Fruit fly (Drosophila melanogaster) whole organism, pupa: ENCODE measurements around the gene Coq6.
A peak's percentile ranks its signal among the peaks of the same experiment; 100 is the strongest.

Experiments used
- CG10348 ChIP-seq: fragments of 200-800 bp; sonication (Bioruptor generic); IDR thresholded peaks from 2 replicates; pipeline ENCODE4 v1.3.6; 2022; ENCODE audit warnings: missing biosample characterization, missing genetic modification characterization
- CG12605 ChIP-seq: fragments of 200-800 bp; sonication (Bioruptor generic); IDR thresholded peaks from 2 replicates; pipeline ENCODE4 v1.3.6; 2022; ENCODE audit warnings: missing biosample characterization, missing genetic modification characterization
- CG13204 ChIP-seq: fragments of 200-800 bp; sonication (Bioruptor generic); optimal IDR thresholded peaks from 2 replicates; lab custom pipeline; 2018; ENCODE audit warnings: missing biosample characterization, mild to moderate bottlenecking, missing genetic modification characterization, moderate library complexity
- CG14655 ChIP-seq: fragments of 200-800 bp; sonication (Bioruptor generic); optimal IDR thresholded peaks from 3 replicates; lab custom pipeline; 2017; ENCODE audit warnings: mild to moderate bottlenecking, missing biosample characterization, missing genetic modification reagents, missing genetic modification characterization
- CG15710 ChIP-seq: fragments of 200-800 bp; sonication (Bioruptor generic); optimal IDR thresholded peaks from 2 replicates; lab custom pipeline; 2018; ENCODE audit warnings: missing biosample characterization, mild to moderate bottlenecking, missing genetic modification characterization, moderate library complexity
- CG17806 ChIP-seq: fragments of 200-800 bp; sonication (Bioruptor generic); optimal IDR thresholded peaks from 2 replicates; lab custom pipeline; 2018; ENCODE audit warnings: missing biosample characterization, mild to moderate bottlenecking, missing genetic modification characterization, moderate library complexity
- CG32121 ChIP-seq: fragments of 200-800 bp; sonication (Bioruptor generic); IDR thresholded peaks from 2 replicates; pipeline ENCODE4 v1.3.6; 2022; ENCODE audit warnings: missing biosample characterization, missing genetic modification characterization
- CG34367 ChIP-seq: fragments of 200-800 bp; sonication (Bioruptor generic); optimal IDR thresholded peaks from 2 replicates; lab custom pipeline; 2018; ENCODE audit warnings: missing biosample characterization, mild to moderate bottlenecking, missing genetic modification characterization
- CG4496 ChIP-seq: fragments of 200-800 bp; sonication (Bioruptor generic); IDR thresholded peaks from 3 replicates; pipeline ENCODE4 v1.3.6; 2022; ENCODE audit warnings: missing biosample characterization, missing genetic modification characterization
- CG8159 ChIP-seq: fragments of 200-800 bp; sonication (Bioruptor generic); optimal IDR thresholded peaks from 3 replicates; lab custom pipeline; 2018; ENCODE audit warnings: missing biosample characterization, mild to moderate bottlenecking, missing genetic modification characterization, moderate library complexity
- CG8301 ChIP-seq: fragments of 200-800 bp; sonication (Bioruptor generic); optimal IDR thresholded peaks from 2 replicates; lab custom pipeline; 2018; ENCODE audit warnings: missing biosample characterization, mild to moderate bottlenecking, missing genetic modification characterization
- CG9948 ChIP-seq: fragments of 200-800 bp; sonication (Bioruptor generic); optimal IDR thresholded peaks from 2 replicates; lab custom pipeline; 2018; ENCODE audit warnings: missing biosample characterization, mild to moderate bottlenecking, missing genetic modification characterization, moderate library complexity
- D1 ChIP-seq: fragments of 200-800 bp; sonication (Bioruptor generic); optimal IDR thresholded peaks from 2 replicates; lab custom pipeline; 2018; ENCODE audit warnings: missing biosample characterization, mild to moderate bottlenecking, missing genetic modification characterization, moderate library complexity
- EcR ChIP-seq: fragments of 200-800 bp; sonication (Bioruptor generic); optimal IDR thresholded peaks from 3 replicates; lab custom pipeline; 2019; ENCODE audit warnings: missing biosample characterization, missing genetic modification characterization, mild to moderate bottlenecking, moderate library complexity, missing genetic modification reagents
- Ets98B ChIP-seq: fragments of 200-800 bp; sonication (Bioruptor generic); IDR thresholded peaks from 2 replicates; pipeline ENCODE4 v1.3.6; 2022; ENCODE audit warnings: missing biosample characterization, missing genetic modification characterization
- Pif1A ChIP-seq: fragments of 200-800 bp; sonication (Bioruptor generic); optimal IDR thresholded peaks from 3 replicates; lab custom pipeline; 2016; ENCODE audit warnings: missing biosample characterization, missing genetic modification characterization
- Pif1B ChIP-seq: fragments of 200-800 bp; sonication (Bioruptor generic); optimal IDR thresholded peaks from 3 replicates; lab custom pipeline; 2016; ENCODE audit warnings: missing biosample characterization, missing genetic modification characterization
- Snoo ChIP-seq: fragments of 200-800 bp; sonication (Bioruptor generic); optimal IDR thresholded peaks from 3 replicates; lab custom pipeline; 2017; ENCODE audit warnings: missing biosample characterization, mild to moderate bottlenecking, missing genetic modification characterization, inconsistent platforms
- fd96Ca ChIP-seq: fragments of 200-800 bp; sonication (Bioruptor generic); IDR thresholded peaks from 3 replicates; pipeline ENCODE4 v1.3.6; 2022; ENCODE audit warnings: missing biosample characterization, missing genetic modification characterization
- gl ChIP-seq: fragments of 200-800 bp; sonication (Bioruptor generic); optimal IDR thresholded peaks from 2 replicates; lab custom pipeline; 2018; ENCODE audit warnings: missing biosample characterization, mild to moderate bottlenecking, missing genetic modification characterization
- rn ChIP-seq: fragments of 200-800 bp; sonication (Bioruptor generic); IDR thresholded peaks from 2 replicates; pipeline ENCODE4 v1.3.6; 2022; ENCODE audit warnings: missing biosample characterization, missing genetic modification characterization

The Coq6 gene

dm6 chr2L:5526738-5527137 is 5.3 kb downstream of the Coq6 start, which contains the start of gene Cox11:
TSS of gene Cox11 (plus strand) at chr2L:5526957.
- TF ChIP-seq CG4496 (GFP tag; lab: Robert Waterston, UW) = no peak
- no peak for TF ChIP-seq rn (GFP tag; lab: Robert Waterston, UW)
- no peak for TF ChIP-seq D1 (tag; lab: Kevin White, UChicago)
- no peak for TF ChIP-seq CG10348 (GFP tag; lab: Robert Waterston, UW)
- TF ChIP-seq CG8301 = no peak
- no peak for TF ChIP-seq CG8159
- TF ChIP-seq CG17806 (tag; lab: Kevin White, UChicago) = no peak
- TF ChIP-seq EcR (GFP tag; lab: Kevin White, UChicago) = no peak
- TF ChIP-seq Ets98B (GFP tag; lab: Robert Waterston, UW) = no peak
- TF ChIP-seq fd96Ca (GFP tag; lab: Robert Waterston, UW) = no peak
- TF ChIP-seq CG13204 (GFP tag; lab: Kevin White, UChicago) = no peak
- TF ChIP-seq gl = no peak
- TF ChIP-seq CG12605 = no peak
- TF ChIP-seq CG32121 = no peak
- no peak for TF ChIP-seq CG14655 (GFP tag; lab: Kevin White, UChicago)
- TF ChIP-seq Pif1A (GFP tag; lab: Kevin White, UChicago) = no peak

dm6 chr2L:5525723-5526122 is 6.3 kb downstream of the Coq6 start, which contains the start of gene Cap-D3:
TSS of gene Cap-D3 (plus strand) at chr2L:5525905.
- TF ChIP-seq Pif1B = no peak
- TF ChIP-seq CG32121 = no peak
- no peak for TF ChIP-seq CG17806 (tag; lab: Kevin White, UChicago)
- no peak for TF ChIP-seq CG34367 (tag; lab: Kevin White, UChicago)
- TF ChIP-seq CG8301 = no peak
- TF ChIP-seq D1 (tag; lab: Kevin White, UChicago) = no peak
- TF ChIP-seq CG10348 (GFP tag; lab: Robert Waterston, UW) = no peak
- TF ChIP-seq CG12605 = no peak
- no peak for TF ChIP-seq Ets98B (GFP tag; lab: Robert Waterston, UW)
- TF ChIP-seq CG13204 (GFP tag; lab: Kevin White, UChicago) = no peak
- TF ChIP-seq EcR (GFP tag; lab: Kevin White, UChicago) = no peak
- no peak for TF ChIP-seq rn (GFP tag; lab: Robert Waterston, UW)
- no peak for TF ChIP-seq CG15710 (tag; lab: Kevin White, UChicago)
- no peak for TF ChIP-seq fd96Ca (GFP tag; lab: Robert Waterston, UW)
- no peak for TF ChIP-seq CG4496 (GFP tag; lab: Robert Waterston, UW)
- TF ChIP-seq CG9948 (tag; lab: Kevin White, UChicago) = no peak
- TF ChIP-seq gl = no peak
- TF ChIP-seq Pif1A (GFP tag; lab: Kevin White, UChicago) = no peak
- TF ChIP-seq, all 21 proteins: peak for 0

- no peak for TF ChIP-seq CG10348 (GFP tag; lab: Robert Waterston, UW)
- peak; percentile 38; the same call in 1 of the 2 replicates for TF ChIP-seq Ets98B (GFP tag; lab: Robert Waterston, UW)
- no peak for TF ChIP-seq CG8159
- TF ChIP-seq CG34367 (tag; lab: Kevin White, UChicago) = peak; percentile 64
- no peak for TF ChIP-seq CG4496 (GFP tag; lab: Robert Waterston, UW)
- peak; percentile 72 for TF ChIP-seq Snoo (tag; lab: Kevin White, UChicago)
- TF ChIP-seq rn (GFP tag; lab: Robert Waterston, UW) = no peak
- TF ChIP-seq CG12605 = 0 out of 2 replicates have a peak, but pooled peaks have one; percentile 23
- peak; percentile 72 for TF ChIP-seq CG9948 (tag; lab: Kevin White, UChicago)
- TF ChIP-seq gl = no peak
- no peak for TF ChIP-seq Pif1A (GFP tag; lab: Kevin White, UChicago)
- peak; percentile 72 for TF ChIP-seq CG17806 (tag; lab: Kevin White, UChicago)
- no peak for TF ChIP-seq EcR (GFP tag; lab: Kevin White, UChicago)
- TF ChIP-seq CG32121 = peak; percentile 58; the same call in 1 of the 2 replicates
- no peak for TF ChIP-seq D1 (tag; lab: Kevin White, UChicago)
- TF ChIP-seq CG8301 = no peak
- TF ChIP-seq CG13204 (GFP tag; lab: Kevin White, UChicago) = no peak
- no peak for TF ChIP-seq CG14655 (GFP tag; lab: Kevin White, UChicago)
- peak; percentile 65 for TF ChIP-seq CG15710 (tag; lab: Kevin White, UChicago)
- no peak for TF ChIP-seq fd96Ca (GFP tag; lab: Robert Waterston, UW)
- TF ChIP-seq Pif1B = no peak
Measured at dm6 chr2L:5523848-5524473, 8.1 kb downstream of the Coq6 start, which contains the start of the genes Vps52 and Elp4. TSS of gene Vps52 (minus strand) at chr2L:5523898. TSS of gene Elp4 (plus strand) at chr2L:5524139.

dm6 chr2L:5520757-5521156 is 11.3 kb downstream of the Coq6 start:
- TF ChIP-seq Snoo (tag; lab: Kevin White, UChicago) = no peak
- TF ChIP-seq fd96Ca (GFP tag; lab: Robert Waterston, UW) = peak; percentile 51; the same call in 1 of the 3 replicates

dm6 chr2L:5519846-5520384 is 12.1 kb downstream of the Coq6 start, which contains the start of the genes CG7382 and cl:
TSS of gene CG7382 (minus strand) at chr2L:5519896.
TSS of gene cl (plus strand) at chr2L:5520135.
- TF ChIP-seq CG8301 = no peak
- TF ChIP-seq gl = no peak
- no peak for TF ChIP-seq CG14655 (GFP tag; lab: Kevin White, UChicago)
- TF ChIP-seq CG12605 = no peak
- TF ChIP-seq CG13204 (GFP tag; lab: Kevin White, UChicago) = no peak
- TF ChIP-seq rn (GFP tag; lab: Robert Waterston, UW) = no peak
- no peak for TF ChIP-seq Pif1A (GFP tag; lab: Kevin White, UChicago)
- TF ChIP-seq EcR (GFP tag; lab: Kevin White, UChicago) = peak; percentile 75
- no peak for TF ChIP-seq Pif1B
- TF ChIP-seq Ets98B (GFP tag; lab: Robert Waterston, UW) = no peak
- no peak for TF ChIP-seq CG34367 (tag; lab: Kevin White, UChicago)
- peak; percentile 31 for TF ChIP-seq CG15710 (tag; lab: Kevin White, UChicago)
- TF ChIP-seq CG9948 (tag; lab: Kevin White, UChicago) = peak; percentile 12
- TF ChIP-seq CG10348 (GFP tag; lab: Robert Waterston, UW) = no peak
- no peak for TF ChIP-seq Snoo (tag; lab: Kevin White, UChicago)
- TF ChIP-seq CG8159 = peak; percentile 56
- TF ChIP-seq CG32121 = no peak
- no peak for TF ChIP-seq fd96Ca (GFP tag; lab: Robert Waterston, UW)
- TF ChIP-seq CG17806 (tag; lab: Kevin White, UChicago) = peak; percentile 20
- 0 out of 3 replicates have a peak, but pooled peaks have one; percentile 34 for TF ChIP-seq CG4496 (GFP tag; lab: Robert Waterston, UW)
- no peak for TF ChIP-seq D1 (tag; lab: Kevin White, UChicago)
